Worm (Caenorhabditis elegans): ENCODE data around the gene nhr-242.
A peak's percentile ranks its signal among the peaks of the same experiment; 100 is the strongest.

nhr-242 gene

ce11 chrIV:2551418-2551817, 30.0 kb downstream of the nhr-242 start, which contains the start of gene Y69A2AR.23:
Gene Y69A2AR.23, minus strand, starts transcription at chrIV:2551684.
- TF ChIP-seq unc-39 (tag; optimal IDR thresholded peaks at IDR 0.05), result no peak
- no peak for TF ChIP-seq ceh-43 (GFP tag; optimal IDR thresholded peaks at IDR 0.05)
- no peak for TF ChIP-seq mls-2 (tag; optimal IDR thresholded peaks at IDR 0.05)
- no peak for TF ChIP-seq cnd-1 (tag; optimal IDR thresholded peaks at IDR 0.05)

ce11 chrIV:2549542-2549941, 31.8 kb downstream of the nhr-242 start:
- TF ChIP-seq hlh-1 (tag; optimal IDR thresholded peaks at IDR 0.05) (no peak), zip-8 (tag; optimal IDR thresholded peaks at IDR 0.05) (no peak), lin-13 (tag; optimal IDR thresholded peaks at IDR 0.05) (no peak), mab-5 (tag; optimal IDR thresholded peaks at IDR 0.05) (no peak), bed-3 (GFP tag; optimal IDR thresholded peaks at IDR 0.05) (no peak), cnd-1 (tag; optimal IDR thresholded peaks at IDR 0.05) (no peak), nhr-237 (tag; optimal IDR thresholded peaks at IDR 0.05) (no peak), ceh-39 (tag; optimal IDR thresholded peaks at IDR 0.05) (no peak), nhr-76 (tag; optimal IDR thresholded peaks at IDR 0.05) (no peak), ceh-43 (GFP tag; optimal IDR thresholded peaks at IDR 0.05) (no peak), pha-4 (tag; optimal IDR thresholded peaks at IDR 0.05) (no peak), mep-1 (tag; optimal IDR thresholded peaks at IDR 0.05) (no peak)

- TF ChIP-seq ceh-83 (GFP tag; optimal IDR thresholded peaks at IDR 0.05) (no peak), drap-1 (GFP tag; optimal IDR thresholded peaks at IDR 0.05) (no peak), nhr-76 (tag; optimal IDR thresholded peaks at IDR 0.05) (no peak), hlh-1 (tag; optimal IDR thresholded peaks at IDR 0.05) (no peak), tbx-8 (GFP tag; optimal IDR thresholded peaks at IDR 0.05) (no peak), lin-13 (tag; optimal IDR thresholded peaks at IDR 0.05) (no peak), blmp-1 (tag; optimal IDR thresholded peaks at IDR 0.05) (no peak), sptf-1 (tag; optimal IDR thresholded peaks at IDR 0.05) (no peak), ceh-43 (GFP tag; optimal IDR thresholded peaks at IDR 0.05) (no peak), flh-1 (GFP tag; optimal IDR thresholded peaks at IDR 0.05) (no peak), unc-120 (tag; optimal IDR thresholded peaks at IDR 0.05; ENCODE audit: poor library complexity, severe bottlenecking) (no peak)
Measured at ce11 chrIV:2548766-2549165, 32.6 kb downstream of the nhr-242 start.

ce11 chrIV:2542001-2542400, 39.4 kb downstream of the nhr-242 start, which contains the start of gene sprr-3:
Gene sprr-3, plus strand, starts transcription at chrIV:2542301.
- TF ChIP-seq ztf-11 (tag; optimal IDR thresholded peaks at IDR 0.05), result no peak

- TF ChIP-seq ces-1 (GFP tag; optimal IDR thresholded peaks at IDR 0.05), result peak; percentile 89
- no peak for TF ChIP-seq cnd-1 (tag; optimal IDR thresholded peaks at IDR 0.05)
Measured at ce11 chrIV:2537741-2538140, 43.6 kb downstream of the nhr-242 start.

- no peak for TF ChIP-seq ztf-11 (tag; optimal IDR thresholded peaks at IDR 0.05)
- no peak for TF ChIP-seq hlh-1 (tag; optimal IDR thresholded peaks at IDR 0.05)
- no peak for TF ChIP-seq ham-2 (GFP tag; optimal IDR thresholded peaks at IDR 0.05)
- no peak for TF ChIP-seq elt-3 (tag; optimal IDR thresholded peaks at IDR 0.05)
- no peak for TF ChIP-seq snpc-4 (tag; optimal IDR thresholded peaks at IDR 0.05)
- TF ChIP-seq lsy-2 (tag; optimal IDR thresholded peaks at IDR 0.05), result no peak
- TF ChIP-seq nhr-76 (tag; optimal IDR thresholded peaks at IDR 0.05), result no peak
- TF ChIP-seq nhr-12 (tag; optimal IDR thresholded peaks at IDR 0.05), result no peak
- TF ChIP-seq ces-1 (GFP tag; optimal IDR thresholded peaks at IDR 0.05), result no peak
Measured at ce11 chrIV:2530285-2530684, 51.1 kb downstream of the nhr-242 start.

DNA sequence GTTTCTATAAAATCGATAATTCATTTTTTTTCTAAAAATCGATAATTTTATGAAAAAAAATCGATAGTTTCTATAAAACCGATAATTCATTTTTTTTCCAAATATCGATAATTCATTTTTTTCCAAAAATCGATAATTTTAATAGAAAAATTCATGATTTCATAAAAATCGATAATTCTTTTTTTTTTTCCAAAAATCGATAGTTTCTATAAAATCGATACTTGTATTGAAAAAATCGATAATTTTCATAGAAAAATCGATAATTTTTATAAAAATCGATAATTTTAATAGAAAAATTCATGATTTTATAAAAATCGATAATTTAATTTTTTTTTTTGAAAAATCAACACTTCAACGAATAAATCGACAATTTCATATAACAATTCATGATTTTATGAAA, 52.1 kb downstream of the nhr-242 start:
- TF ChIP-seq mab-5 (tag; optimal IDR thresholded peaks at IDR 0.05) (no peak), nhr-28 (tag; optimal IDR thresholded peaks at IDR 0.05) (no peak), ceh-83 (GFP tag; optimal IDR thresholded peaks at IDR 0.05) (no peak), lsy-2 (tag; optimal IDR thresholded peaks at IDR 0.05) (no peak), zip-8 (tag; optimal IDR thresholded peaks at IDR 0.05) (no peak), unc-62 (GFP tag; optimal IDR thresholded peaks at IDR 0.05) (no peak), pha-4 (tag; optimal IDR thresholded peaks at IDR 0.05) (no peak), elt-3 (tag; optimal IDR thresholded peaks at IDR 0.05) (no peak), ceh-39 (tag; optimal IDR thresholded peaks at IDR 0.05) (no peak), ham-2 (GFP tag; optimal IDR thresholded peaks at IDR 0.05) (no peak), unc-39 (tag; optimal IDR thresholded peaks at IDR 0.05) (no peak)
